Worm (Caenorhabditis elegans): ENCODE measurements around the gene C24H10.2.
A peak's percentile ranks its signal among the peaks of the same experiment; 100 is the strongest.

C24H10.2 gene

ce11 chrX:5106942-5107341 is 42.5 kb downstream of the C24H10.2 start, which contains the start of gene C42D8.9:
TSS of gene C42D8.9 (minus strand) at chrX:5107042.
- TF ChIP-seq nhr-43 (tag; optimal IDR thresholded peaks at IDR 0.05; ENCODE audit: poor library complexity, severe bottlenecking) (no peak), lin-39 (tag; optimal IDR thresholded peaks at IDR 0.05) (no peak), daf-12 (tag; optimal IDR thresholded peaks at IDR 0.05) (no peak), ceh-82 (tag; optimal IDR thresholded peaks at IDR 0.05) (no peak), hmg-11 (tag; optimal IDR thresholded peaks at IDR 0.05) (no peak), sea-2 (GFP tag; optimal IDR thresholded peaks at IDR 0.05) (no peak), nhr-237 (tag; optimal IDR thresholded peaks at IDR 0.05) (no peak), ztf-4 (tag; optimal IDR thresholded peaks at IDR 0.05) (no peak), fkh-2 (tag; optimal IDR thresholded peaks at IDR 0.05) (no peak), snpc-4 (tag; optimal IDR thresholded peaks at IDR 0.05) (no peak), lsy-12 (tag; optimal IDR thresholded peaks at IDR 0.05) (no peak), zag-1 (tag; optimal IDR thresholded peaks at IDR 0.05) (no peak), ZK546.5 (tag; optimal IDR thresholded peaks at IDR 0.05) (no peak), elt-3 (tag; optimal IDR thresholded peaks at IDR 0.05) (no peak), nhr-67 (tag; optimal IDR thresholded peaks at IDR 0.05) (no peak), eor-1 (tag; optimal IDR thresholded peaks at IDR 0.05) (no peak), elt-2 (tag; optimal IDR thresholded peaks at IDR 0.05) (no peak), mdl-1 (tag; optimal IDR thresholded peaks at IDR 0.05) (no peak)

DNA sequence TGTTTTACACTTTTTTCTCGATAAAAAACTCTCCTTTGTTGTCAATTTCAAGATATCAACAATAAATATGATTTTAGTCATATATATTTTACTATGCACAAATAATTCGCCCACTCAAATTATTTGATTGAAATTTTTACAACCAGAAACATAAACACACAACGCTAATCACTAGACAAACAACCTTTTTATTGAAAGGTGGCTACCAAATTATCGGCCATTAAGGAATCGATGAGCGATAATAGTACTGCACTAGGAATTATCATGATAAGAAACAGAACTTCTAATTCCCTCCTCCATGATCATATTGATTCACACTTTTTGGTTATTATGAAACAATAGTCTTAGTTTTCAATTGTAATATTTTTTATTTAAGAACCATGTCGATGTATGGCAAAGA is 44.7 kb downstream of the C24H10.2 start, which contains the start of gene C42D8.1:
Gene C42D8.1, plus strand, starts transcription at position 377 of the 400 bp plus-strand sequence.
- TF ChIP-seq mml-1 (tag; optimal IDR thresholded peaks at IDR 0.05) = no peak
- TF ChIP-seq pqm-1 (tag; optimal IDR thresholded peaks at IDR 0.05) = peak; percentile 89
- peak; percentile 35 for TF ChIP-seq pha-4 (tag; optimal IDR thresholded peaks at IDR 0.05)
- TF ChIP-seq elt-2 (tag; optimal IDR thresholded peaks at IDR 0.05) = peak; percentile 84

ce11 chrX:5111894-5112293 is 47.5 kb downstream of the C24H10.2 start:
- TF ChIP-seq lin-39 (tag; optimal IDR thresholded peaks at IDR 0.05) = no peak
- no peak for TF ChIP-seq ceh-28 (tag; optimal IDR thresholded peaks at IDR 0.05)
- no peak for TF ChIP-seq snpc-4 (tag; optimal IDR thresholded peaks at IDR 0.05)
- no peak for TF ChIP-seq ceh-9 (tag; optimal IDR thresholded peaks at IDR 0.05)
- TF ChIP-seq ceh-82 (tag; optimal IDR thresholded peaks at IDR 0.05) = no peak
- TF ChIP-seq mml-1 (tag; optimal IDR thresholded peaks at IDR 0.05) = no peak
- no peak for TF ChIP-seq ztf-4 (tag; optimal IDR thresholded peaks at IDR 0.05)
- TF ChIP-seq tbx-2 (tag; optimal IDR thresholded peaks at IDR 0.05) = no peak

DNA sequence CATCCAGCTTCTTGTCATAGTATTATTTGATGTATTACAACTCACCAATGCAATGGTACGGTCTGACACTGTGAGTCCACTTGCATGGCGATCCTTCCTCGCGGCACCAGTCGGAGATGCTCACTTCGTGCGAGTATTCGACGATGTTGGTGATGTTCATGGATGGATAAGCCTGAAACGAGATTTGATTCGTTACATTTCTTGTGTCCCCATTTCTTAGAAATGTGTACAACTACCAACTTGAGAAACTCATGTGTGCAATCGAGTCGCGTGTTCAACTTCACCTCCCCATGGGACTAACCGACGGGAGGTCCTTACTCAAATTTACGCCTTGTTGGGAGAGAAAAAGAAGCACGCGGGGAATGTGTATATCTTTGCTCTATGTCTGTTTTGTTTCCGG is 51.1 kb downstream of the C24H10.2 start:
- TF ChIP-seq jun-1 (tag; optimal IDR thresholded peaks at IDR 0.05) (no peak), egl-27 (tag; optimal IDR thresholded peaks at IDR 0.05) (no peak), fos-1 (tag; optimal IDR thresholded peaks at IDR 0.05) (no peak), egl-5 (tag; optimal IDR thresholded peaks at IDR 0.05) (no peak), nhr-76 (tag; optimal IDR thresholded peaks at IDR 0.05) (no peak), lin-15B (tag; optimal IDR thresholded peaks at IDR 0.05) (no peak), lin-39 (tag; optimal IDR thresholded peaks at IDR 0.05) (peak; percentile 29)

DNA sequence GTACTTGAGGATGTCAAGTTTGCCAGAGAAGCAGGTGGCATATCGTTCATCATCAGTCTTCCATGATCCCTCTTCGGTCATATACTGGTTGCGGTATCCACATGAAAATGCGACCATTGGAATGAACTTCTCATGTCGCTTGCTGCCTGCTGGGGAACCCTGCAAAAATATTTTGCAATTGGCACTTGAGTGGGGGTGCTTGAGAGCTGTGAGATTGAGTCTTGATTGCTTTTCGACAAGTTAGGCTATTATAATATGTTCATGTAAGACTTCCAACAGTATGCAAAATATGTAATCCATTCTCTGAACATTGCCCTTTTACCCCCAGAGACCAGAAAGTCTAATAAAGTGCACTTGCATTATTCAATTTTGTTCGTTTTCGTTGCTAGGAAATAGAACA is 51.8 kb downstream of the C24H10.2 start:
- TF ChIP-seq ama-1 (optimal IDR thresholded peaks at IDR 0.05) (peak; percentile 31), fos-1 (tag; optimal IDR thresholded peaks at IDR 0.05) (no peak), nhr-76 (tag; optimal IDR thresholded peaks at IDR 0.05) (no peak), R02D3.7 (tag; optimal IDR thresholded peaks at IDR 0.05) (no peak), nhr-43 (tag; optimal IDR thresholded peaks at IDR 0.05; ENCODE audit: poor library complexity, severe bottlenecking) (no peak)
